Fruit fly (Drosophila melanogaster): ENCODE measurements around the gene CG32266.

Gene CG32266

dm6 chr3L:3814010-3814833 is 23.6 kb downstream of the CG32266 start, which contains the start of gene Scsalpha1 (continued):
- TF ChIP-seq Hr3 (GFP tag; optimal IDR thresholded peaks at IDR 0.05) (no peak), sens (GFP tag) (peak; percentile 65), Xrp1 (GFP tag; IDR thresholded peaks at IDR 0.05) (peak; percentile 54; the same call in 1 of the 2 replicates), CG7556 (GFP tag; optimal IDR thresholded peaks at IDR 0.05) (peak; percentile 19), Dp (GFP tag; optimal IDR thresholded peaks at IDR 0.05) (peak; percentile 56), mirr (GFP tag; optimal IDR thresholded peaks at IDR 0.05) (peak; percentile 13), exex (tag; optimal IDR thresholded peaks at IDR 0.05) (peak; percentile 69), CG30020 (tag; optimal IDR thresholded peaks at IDR 0.05) (peak; percentile 40), Nf-YB (GFP tag; optimal IDR thresholded peaks at IDR 0.05) (no peak), CG18764 (GFP tag; optimal IDR thresholded peaks at IDR 0.05) (peak; percentile 6), chif (GFP tag; optimal IDR thresholded peaks at IDR 0.05) (peak in 1 of 2 experiments; percentile 7), ara (GFP tag; IDR thresholded peaks at IDR 0.05) (peak; percentile 37; the same call in 1 of the 2 replicates), CG10979 (tag; optimal IDR thresholded peaks at IDR 0.05) (peak; percentile 20), HLH3B (GFP tag; IDR thresholded peaks at IDR 0.05) (peak; percentile 54; the same call in 1 of the 2 replicates), Myb (GFP tag; optimal IDR thresholded peaks at IDR 0.05) (peak; percentile 96), vnd (GFP tag; IDR thresholded peaks at IDR 0.05; ENCODE audit: partially characterized antibody) (peak; percentile 99), pan (optimal IDR thresholded peaks at IDR 0.05) (no peak), pan (GFP tag; optimal IDR thresholded peaks at IDR 0.05 in 1 of 2, IDR thresholded peaks at IDR 0.05 in 1 of 2) (peak in 1 of 2 experiments; percentile 62), pzg (GFP tag; optimal IDR thresholded peaks at IDR 0.05) (peak; percentile 93), fd96Cb (tag; optimal IDR thresholded peaks at IDR 0.05) (peak; percentile 16), ind (GFP tag; optimal IDR thresholded peaks at IDR 0.05) (peak; percentile 32), her (GFP tag; optimal IDR thresholded peaks at IDR 0.05) (no peak), z (GFP tag; IDR thresholded peaks at IDR 0.05) (no peak), CG3838 (GFP tag; optimal IDR thresholded peaks at IDR 0.05) (no peak), tna (GFP tag; IDR thresholded peaks at IDR 0.05; ENCODE audit: partially characterized antibody) (peak; percentile 99), CG10267 (tag; optimal IDR thresholded peaks at IDR 0.05) (peak; percentile 67), slp2 (GFP tag; optimal IDR thresholded peaks at IDR 0.05) (no peak), CG8924 (tag; optimal IDR thresholded peaks at IDR 0.05) (peak; percentile 20), CG32532 (GFP tag; IDR thresholded peaks at IDR 0.05) (peak; percentile 56; the same call in 1 of the 2 replicates), Sry-δ (GFP tag; optimal IDR thresholded peaks at IDR 0.05) (peak; percentile 97), sd (tag; optimal IDR thresholded peaks at IDR 0.05) (peak; percentile 26), grn (GFP tag; optimal IDR thresholded peaks at IDR 0.05) (no peak), D (optimal IDR thresholded peaks at IDR 0.05) (no peak), D (GFP tag; optimal IDR thresholded peaks at IDR 0.05) (no peak), Fer3 (tag; optimal IDR thresholded peaks at IDR 0.05) (peak; percentile 46), Aef1 (GFP tag; IDR thresholded peaks at IDR 0.05) (no peak), az2 (GFP tag; optimal IDR thresholded peaks at IDR 0.05) (peak; percentile 8), slbo (GFP tag; IDR thresholded peaks at IDR 0.05) (peak; percentile 73), Pdp1 (GFP tag; optimal IDR thresholded peaks at IDR 0.05) (peak in 1 of 2 experiments; percentile 99), CG9817 (tag; optimal IDR thresholded peaks at IDR 0.05) (peak; percentile 10), gfzf (GFP tag; optimal IDR thresholded peaks at IDR 0.05) (peak; percentile 29), CG1792 (GFP tag; optimal IDR thresholded peaks at IDR 0.05) (no peak), grau (tag; optimal IDR thresholded peaks at IDR 0.05) (peak; percentile 95), onecut (GFP tag; IDR thresholded peaks at IDR 0.05) (peak; percentile 56), MBD-R2 (GFP tag; IDR thresholded peaks at IDR 0.05) (peak; percentile 71; the same call in 1 of the 2 replicates), dati (GFP tag; IDR thresholded peaks at IDR 0.05) (no peak), Drgx (GFP tag; IDR thresholded peaks at IDR 0.05) (peak; percentile 46), CG2116 (GFP tag; optimal IDR thresholded peaks at IDR 0.05) (peak; percentile 87), sisA (GFP tag; IDR thresholded peaks at IDR 0.05) (peak; percentile 33; the same call in 1 of the 2 replicates)

Data from whole organism, embryonic.